Worm (Caenorhabditis elegans) whole organism, early embryonic: ENCODE measurements around the gene C53A3.3.

Source experiments
- ama-1 ChIP-seq: fragments of 150-350 bp; optimal IDR thresholded peaks from 2 replicates; lab custom pipeline; 2014
- flt-1 ChIP-seq: fragments of 200-800 bp; sonication (Bioruptor generic); IDR thresholded peaks from 2 replicates; pipeline ENCODE4 v1.3.6; 2022; ENCODE audit warnings: missing genetic modification characterization, missing compliant biosample characterization
- pes-1 ChIP-seq: fragments of 200-800 bp; sonication (Bioruptor generic); IDR thresholded peaks from 2 replicates; pipeline ENCODE4 v1.3.6; 2022; ENCODE audit warnings: missing genetic modification reagents, missing genetic modification characterization, missing compliant biosample characterization
- tbx-11 ChIP-seq: fragments of 200-800 bp; sonication (Bioruptor generic); IDR thresholded peaks from 2 replicates; pipeline ENCODE4 v1.3.6; 2022; ENCODE audit warnings: missing genetic modification characterization, missing compliant biosample characterization
- tbx-37 ChIP-seq: fragments of 200-800 bp; sonication (Bioruptor generic); conservative IDR thresholded peaks from 2 replicates; pipeline ENCODE4 v1.3.6; 2022; ENCODE audit warnings: missing genetic modification reagents, missing genetic modification characterization, missing compliant biosample characterization
- tra-4 ChIP-seq: sonication (generic microtip); optimal IDR thresholded peaks from 2 replicates; lab custom pipeline; 2017; ENCODE audit warnings: missing genetic modification characterization, missing compliant biosample characterization

ce11 chrV:5771627-5772026 lies 15.3 kb downstream of the C53A3.3 start, which contains the start of gene F44E7.3:
- no peak for TF ChIP-seq ama-1 (lab: Kevin White, UChicago)
- TF ChIP-seq tbx-37 (GFP tag; lab: Robert Waterston, UW), result no peak
- no peak for TF ChIP-seq tra-4
- TF ChIP-seq pes-1 (GFP tag; lab: Robert Waterston, UW), result no peak
- no peak for TF ChIP-seq flt-1 (GFP tag; lab: Robert Waterston, UW)
- no peak for TF ChIP-seq tbx-11 (GFP tag; lab: Robert Waterston, UW)
